Fruit fly (Drosophila melanogaster) whole organism, embryonic: ENCODE results near the gene tyf.

Source experiments
- CG10565 ChIP-seq: fragments of 200-800 bp; sonication (Bioruptor generic); optimal IDR thresholded peaks from 3 replicates; lab custom pipeline; 2016; ENCODE audit warnings: missing biosample characterization, mild to moderate bottlenecking, missing genetic modification characterization
- CG10654 ChIP-seq: fragments of 200-800 bp; sonication (Bioruptor generic); optimal IDR thresholded peaks from 2 replicates; lab custom pipeline; 2016; ENCODE audit warnings: missing biosample characterization, missing genetic modification characterization
- CG7372 ChIP-seq: fragments of 200-800 bp; sonication (Bioruptor generic); IDR thresholded peaks from 2 replicates; pipeline ENCODE4 v1.3.6; 2022; ENCODE audit warnings: missing biosample characterization, missing genetic modification characterization
- CG8765 ChIP-seq: fragments of 200-800 bp; sonication (Bioruptor generic); IDR thresholded peaks from 2 replicates; pipeline ENCODE4 v1.3.6; 2022; ENCODE audit warnings: missing biosample characterization, missing genetic modification characterization
- Lpt ChIP-seq: fragments of >200 bp; optimal IDR thresholded peaks from 2 replicates; lab custom pipeline; 2018; ENCODE audit warnings: missing biosample characterization, missing genetic modification characterization
- NFAT ChIP-seq: fragments of 200-800 bp; sonication (Bioruptor generic); IDR thresholded peaks from 2 replicates; pipeline ENCODE4 v1.3.6; 2022; ENCODE audit warnings: missing biosample characterization, missing genetic modification characterization
- Side ChIP-seq: fragments of 200-800 bp; sonication (Bioruptor generic); optimal IDR thresholded peaks from 2 replicates; lab custom pipeline; 2016; ENCODE audit warnings: missing biosample characterization, missing genetic modification characterization
- Ssrp ChIP-seq: fragments of 200-800 bp; sonication (Bioruptor generic); optimal IDR thresholded peaks from 2 replicates; lab custom pipeline; 2018; ENCODE audit warnings: missing biosample characterization, mild to moderate bottlenecking, missing genetic modification characterization, moderate library complexity
- ase ChIP-seq: fragments of 200-800 bp; sonication (Bioruptor generic); IDR thresholded peaks from 3 replicates; pipeline ENCODE4 v1.3.6; 2022; ENCODE audit warnings: missing biosample characterization, missing genetic modification characterization
- klu ChIP-seq: fragments of 200-800 bp; sonication (Bioruptor generic); IDR thresholded peaks from 2 replicates; pipeline ENCODE4 v1.3.6; 2022; ENCODE audit warnings: missing biosample characterization, missing genetic modification characterization
- usp ChIP-seq: fragments of >200 bp; optimal IDR thresholded peaks from 2 replicates; lab custom pipeline; 2017; ENCODE audit warnings: missing biosample characterization, missing genetic modification characterization

DNA sequence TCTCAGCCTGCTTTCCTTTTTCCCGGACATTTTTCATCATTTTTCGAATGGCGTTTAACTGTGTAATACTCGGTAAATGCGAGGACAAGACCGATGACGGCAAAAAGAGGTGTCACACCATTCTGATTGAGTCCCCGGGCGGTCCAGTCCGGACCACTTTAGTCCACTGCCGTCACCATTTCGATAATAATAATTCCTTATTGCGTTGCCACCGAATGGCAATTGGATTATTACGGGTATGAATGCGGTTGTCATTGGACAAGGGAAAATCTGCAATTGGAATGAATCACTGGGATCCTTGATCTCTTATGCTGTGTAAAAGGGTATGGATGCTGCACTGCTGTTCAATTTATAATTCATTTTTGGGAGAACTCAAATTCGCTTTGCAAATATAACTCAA, 62.0 kb downstream of the tyf start:
- TF ChIP-seq klu (no peak), CG8765 (GFP tag; lab: Robert Waterston, UW) (no peak), CG7372 (GFP tag; lab: Robert Waterston, UW) (no peak), CG10654 (GFP tag; lab: Kevin White, UChicago) (no peak), Side (GFP tag; lab: Kevin White, UChicago) (no peak), Lpt (GFP tag; lab: Kevin White, UChicago) (no peak), ase (no peak), usp (GFP tag; lab: Kevin White, UChicago) (no peak), Ssrp (no peak), NFAT (GFP tag; lab: Robert Waterston, UW) (no peak), CG10565 (GFP tag; lab: Kevin White, UChicago) (no peak)
